Fruit fly (Drosophila melanogaster): Measurements from ENCODE around the gene CG42393.

CG42393 gene

dm6 chr3L:18002150-18002549, 40.4 kb upstream of the CG42393 start:
- TF ChIP-seq dsx (GFP tag; optimal IDR thresholded peaks at IDR 0.05; ENCODE audit: poor library complexity, severe bottlenecking): no peak
- peak; percentile 90 for TF ChIP-seq fkh (GFP tag; optimal IDR thresholded peaks at IDR 0.05)
- TF ChIP-seq CG11902 (GFP tag; optimal IDR thresholded peaks at IDR 0.05): no peak
- no peak for TF ChIP-seq vri (GFP tag; optimal IDR thresholded peaks at IDR 0.05)
- TF ChIP-seq fd85E (GFP tag; optimal IDR thresholded peaks at IDR 0.05): no peak
- no peak for TF ChIP-seq Hr38 (GFP tag; optimal IDR thresholded peaks at IDR 0.05)
- no peak for TF ChIP-seq CG34406 (GFP tag; optimal IDR thresholded peaks at IDR 0.05)
- TF ChIP-seq Ets21C (GFP tag; optimal IDR thresholded peaks at IDR 0.05): no peak
- TF ChIP-seq svp (GFP tag): peak; percentile 56
- TF ChIP-seq achi (GFP tag; optimal IDR thresholded peaks at IDR 0.05): no peak

dm6 chr3L:18003054-18003871, 39.3 kb upstream of the CG42393 start:
- TF ChIP-seq pdm3 (GFP tag; optimal IDR thresholded peaks at IDR 0.05) (no peak), CG8319 (GFP tag; optimal IDR thresholded peaks at IDR 0.05) (no peak), Gug (GFP tag; IDR thresholded peaks at IDR 0.05) (peak; percentile 33; the same call in 1 of the 2 replicates), CG11902 (GFP tag; optimal IDR thresholded peaks at IDR 0.05) (no peak), CG32006 (GFP tag; optimal IDR thresholded peaks at IDR 0.05) (peak; percentile 71), CG31627 (GFP tag; optimal IDR thresholded peaks at IDR 0.05) (no peak), spab (GFP tag; optimal IDR thresholded peaks at IDR 0.05) (no peak), CG8632 (GFP tag; optimal IDR thresholded peaks at IDR 0.05) (peak; percentile 46), CG6854 (GFP tag; optimal IDR thresholded peaks at IDR 0.05) (no peak), dac (GFP tag; optimal IDR thresholded peaks at IDR 0.05) (no peak), CG6163 (GFP tag; IDR thresholded peaks at IDR 0.05) (peak; percentile 66; the same call in 1 of the 3 replicates), Smox (GFP tag; optimal IDR thresholded peaks at IDR 0.05) (peak; percentile 16), Sox15 (GFP tag; optimal IDR thresholded peaks at IDR 0.05) (no peak), CG4318 (GFP tag; optimal IDR thresholded peaks at IDR 0.05) (no peak), acj6 (GFP tag; optimal IDR thresholded peaks at IDR 0.05) (peak; percentile 30), salr (GFP tag; optimal IDR thresholded peaks at IDR 0.05) (peak; percentile 13 to 29), eg (GFP tag; IDR thresholded peaks at IDR 0.05) (0 out of 3 replicates have a peak, but pooled peaks have one; percentile 48), CG11762 (GFP tag; optimal IDR thresholded peaks at IDR 0.05; ENCODE audit: insufficient read depth) (no peak), svp (GFP tag) (peak; percentile 89), lz (GFP tag; optimal IDR thresholded peaks at IDR 0.05) (no peak), fd85E (GFP tag; optimal IDR thresholded peaks at IDR 0.05) (no peak), CG1621 (tag; optimal IDR thresholded peaks at IDR 0.05) (peak; percentile 7), ss (GFP tag; optimal IDR thresholded peaks at IDR 0.05) (peak in 1 of 2 experiments; percentile 5), Hr39 (GFP tag; optimal IDR thresholded peaks at IDR 0.05) (no peak), CG3919 (GFP tag; optimal IDR thresholded peaks at IDR 0.05) (peak; percentile 37), CG34406 (GFP tag; optimal IDR thresholded peaks at IDR 0.05) (peak; percentile 60), fd59A (GFP tag; optimal IDR thresholded peaks at IDR 0.05) (no peak), CG6792 (GFP tag; optimal IDR thresholded peaks at IDR 0.05) (peak; percentile 18), Ets96B (tag; optimal IDR thresholded peaks at IDR 0.05) (peak; percentile 53), CG11294 (GFP tag; IDR thresholded peaks at IDR 0.05) (no peak), CG3032 (tag; optimal IDR thresholded peaks at IDR 0.05) (peak; percentile 56), Eip93F (GFP tag; optimal IDR thresholded peaks at IDR 0.05) (peak; percentile 63), Met (GFP tag; optimal IDR thresholded peaks at IDR 0.05) (no peak), esn (GFP tag; optimal IDR thresholded peaks at IDR 0.05) (peak; percentile 36), Hr38 (GFP tag; optimal IDR thresholded peaks at IDR 0.05) (no peak), vri (GFP tag; optimal IDR thresholded peaks at IDR 0.05) (peak; percentile 76), CG9139 (GFP tag; optimal IDR thresholded peaks at IDR 0.05) (peak; percentile 25), Lpt (GFP tag; optimal IDR thresholded peaks at IDR 0.05) (peak; percentile 34), dsx (GFP tag; optimal IDR thresholded peaks at IDR 0.05; ENCODE audit: poor library complexity, severe bottlenecking) (peak; percentile 52), topi (GFP tag; optimal IDR thresholded peaks at IDR 0.05) (no peak), CG6808 (GFP tag; optimal IDR thresholded peaks at IDR 0.05) (peak; percentile 40), CG15336 (GFP tag; IDR thresholded peaks at IDR 0.05) (peak; percentile 47; the same call in 1 of the 2 replicates), fkh (GFP tag; optimal IDR thresholded peaks at IDR 0.05) (peak; percentile 30), CG10669 (GFP tag; optimal IDR thresholded peaks at IDR 0.05) (no peak), Eip78C (GFP tag) (peak; percentile 60)

Data from whole organism, prepupa.